Fruit fly (Drosophila melanogaster) whole organism: ENCODE measurements around the gene hb.

ENCODE experiments used
- CG8478 ChIP-seq: fragments of >200 bp; optimal IDR thresholded peaks from 2 replicates; lab custom pipeline; 2018; ENCODE audit warnings: inconsistent platforms
- Dll ChIP-seq: fragments of >200 bp; optimal IDR thresholded peaks from 2 replicates; lab custom pipeline; 2017
- psq ChIP-seq: fragments of >200 bp; optimal IDR thresholded peaks from 2 replicates; lab custom pipeline; 2017

DNA sequence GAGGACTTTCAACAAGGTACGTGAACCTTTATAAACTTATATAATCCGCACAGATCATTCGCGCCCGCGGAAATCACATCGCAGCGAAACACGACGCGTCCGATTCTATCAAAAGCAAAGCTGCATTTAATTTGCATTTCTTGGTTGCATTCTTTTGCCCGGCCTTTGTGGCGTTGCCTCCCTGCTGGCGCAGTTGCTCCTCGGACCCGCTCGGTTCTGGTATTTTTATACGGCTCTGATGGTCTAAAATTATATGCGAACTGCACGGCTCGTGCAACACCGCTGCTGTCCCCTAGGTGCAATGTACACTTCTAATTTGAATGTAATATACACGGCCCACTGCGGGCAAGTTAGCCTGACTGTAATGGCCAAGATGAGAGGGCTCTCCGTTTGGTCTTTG is 20.7 kb upstream of the hb start, which contains the start of gene Cks85A:
- no peak for TF ChIP-seq CG8478 (lab: Kevin White, UChicago)
- TF ChIP-seq Dll (lab: Kevin White, UChicago), result no peak
- TF ChIP-seq psq (lab: Kevin White, UChicago), result no peak
